Worm (Caenorhabditis elegans): ENCODE results near the gene col-13.

ce11 chrV:10410030-10410713 is 11.5 kb downstream of the col-13 start, which contains the start of gene F15H10.12:
- TF ChIP-seq nhr-76 (tag; optimal IDR thresholded peaks at IDR 0.05) (no peak), ces-1 (GFP tag; optimal IDR thresholded peaks at IDR 0.05) (no peak), pha-4 (tag; optimal IDR thresholded peaks at IDR 0.05) (no peak), snpc-4 (tag; optimal IDR thresholded peaks at IDR 0.05) (no peak), nhr-2 (tag; optimal IDR thresholded peaks at IDR 0.05) (no peak), ceh-39 (tag; optimal IDR thresholded peaks at IDR 0.05) (no peak), unc-62 (GFP tag; optimal IDR thresholded peaks at IDR 0.05) (no peak), elt-3 (tag; optimal IDR thresholded peaks at IDR 0.05) (no peak), elt-1 (tag; optimal IDR thresholded peaks at IDR 0.05; ENCODE audit: borderline replicate concordance, insufficient read depth) (no peak), mep-1 (tag; optimal IDR thresholded peaks at IDR 0.05) (no peak)

Measured in whole organism, mixed stage, embryonic.